Fruit fly (Drosophila melanogaster) Kc167 (cell line): ENCODE data around the gene CG31286.

Source experiments
- insv ChIP-seq: fragments of >200 bp; optimal IDR thresholded peaks from 3 replicates; lab custom pipeline; 2018; ENCODE audit warnings: missing external identifiers
- psq ChIP-seq: fragments of >200 bp; optimal IDR thresholded peaks from 2 replicates; lab custom pipeline; 2017; ENCODE audit warnings: missing external identifiers
- ttk ChIP-seq: sonication (Bioruptor generic); optimal IDR thresholded peaks from 2 replicates; lab custom pipeline; 2017; ENCODE audit warnings: missing external identifiers

DNA sequence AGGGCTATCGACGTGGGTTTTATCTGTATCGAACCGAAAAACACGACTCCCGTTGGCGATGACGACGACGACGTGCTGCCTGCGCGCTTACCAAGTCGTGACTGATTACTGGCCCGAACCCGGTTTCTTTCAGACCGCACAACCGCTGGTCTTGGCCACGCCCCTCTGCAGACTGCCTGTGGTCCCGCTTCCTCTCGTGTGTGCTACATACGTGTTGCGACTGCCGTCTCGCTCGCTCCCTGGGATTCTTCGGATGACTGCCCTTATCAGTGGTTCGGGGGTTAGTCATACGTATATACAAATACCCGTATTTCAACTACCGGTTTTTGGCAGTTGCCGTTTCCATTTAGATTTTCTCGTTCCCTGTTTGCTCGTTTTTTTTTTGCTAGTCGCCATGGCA is 37.4 kb downstream of the CG31286 start, which contains the start of gene lab:
- no peak for TF ChIP-seq psq
- TF ChIP-seq ttk (lab: Kevin White, UChicago): no peak
- no peak for TF ChIP-seq insv (lab: Kevin White, UChicago)
